Fruit fly (Drosophila melanogaster): ENCODE measurements around the gene Snmp1.

The Snmp1 gene

DNA sequence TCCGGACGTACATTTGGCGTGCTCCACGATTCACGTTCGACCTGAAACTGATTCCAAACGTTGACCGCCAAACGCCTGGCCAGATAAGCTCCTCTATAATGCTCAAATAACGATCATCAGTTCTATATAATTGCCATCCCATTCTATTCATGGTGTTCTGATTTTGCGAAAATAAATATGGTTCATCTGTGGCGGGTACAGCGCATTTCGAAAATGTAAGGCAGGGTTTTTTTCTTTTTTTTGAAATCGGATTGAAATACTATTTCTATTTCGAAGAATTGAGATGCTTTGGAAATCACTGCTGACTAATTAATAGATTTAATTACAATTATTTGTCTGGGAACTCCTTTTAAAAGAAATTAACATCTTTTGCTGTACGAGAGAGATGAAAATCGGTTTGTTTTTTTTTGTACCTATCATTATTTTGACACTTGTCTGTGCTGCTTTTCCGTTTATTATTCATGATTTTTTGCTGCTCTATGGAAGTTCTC, 6.9 kb downstream of the Snmp1 start, which contains the start of gene cDIP:
Gene cDIP (minus strand): TSS at position 51 of the 491 bp plus-strand sequence.
- TF ChIP-seq brk (GFP tag; optimal IDR thresholded peaks at IDR 0.05) (no peak), dl (GFP tag; optimal IDR thresholded peaks at IDR 0.05; ENCODE audit: insufficient read depth in 1 of 2, partially characterized antibody in 2 of 2) (no peak), CG9705 (GFP tag; optimal IDR thresholded peaks at IDR 0.05) (no peak), dmrt93B (GFP tag; optimal IDR thresholded peaks at IDR 0.05) (no peak), Hr83 (GFP tag; optimal IDR thresholded peaks at IDR 0.05; ENCODE audit: poor library complexity, severe bottlenecking) (no peak), Hnf4 (GFP tag; optimal IDR thresholded peaks at IDR 0.05) (no peak), foxo (GFP tag; optimal IDR thresholded peaks at IDR 0.05) (no peak), lola (GFP tag; optimal IDR thresholded peaks at IDR 0.05) (no peak), Rel (GFP tag; optimal IDR thresholded peaks at IDR 0.05) (no peak), Rel (tag; optimal IDR thresholded peaks at IDR 0.05) (no peak)

DNA sequence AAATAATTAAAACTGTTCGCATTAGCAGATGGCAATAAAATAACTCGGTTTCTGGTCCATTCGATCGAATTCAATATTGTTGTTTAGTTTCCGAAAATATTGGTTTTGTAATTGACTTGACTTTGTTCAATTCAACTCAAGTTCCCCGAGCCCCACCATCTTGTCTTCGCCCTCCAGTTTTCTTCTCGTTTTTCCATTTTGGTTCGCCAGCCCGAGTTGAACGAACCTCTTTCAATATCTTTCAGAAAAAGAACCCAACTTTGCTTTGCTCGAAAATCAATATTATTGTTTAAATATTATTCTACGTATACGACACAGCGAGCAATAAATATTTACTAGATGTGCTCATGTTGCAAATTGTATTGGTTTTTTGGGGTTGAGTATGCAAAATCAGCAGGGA, 9.4 kb downstream of the Snmp1 start:
- no peak for TF ChIP-seq Sp1 (GFP tag; optimal IDR thresholded peaks at IDR 0.05)
- TF ChIP-seq br (GFP tag; optimal IDR thresholded peaks at IDR 0.05): no peak
- TF ChIP-seq Hnf4 (GFP tag; optimal IDR thresholded peaks at IDR 0.05): no peak
- TF ChIP-seq brk (GFP tag; optimal IDR thresholded peaks at IDR 0.05): no peak
- TF ChIP-seq GATAd (GFP tag; optimal IDR thresholded peaks at IDR 0.05): no peak
- TF ChIP-seq CG32264 (GFP tag; optimal IDR thresholded peaks at IDR 0.05): no peak
- no peak for TF ChIP-seq dl (GFP tag; optimal IDR thresholded peaks at IDR 0.05; ENCODE audit: insufficient read depth in 1 of 2, partially characterized antibody in 2 of 2)
- TF ChIP-seq Hr78 (GFP tag; optimal IDR thresholded peaks at IDR 0.05): no peak
- no peak for TF ChIP-seq usp (GFP tag; optimal IDR thresholded peaks at IDR 0.05)
- no peak for TF ChIP-seq tai (GFP tag; optimal IDR thresholded peaks at IDR 0.05)
- no peak for TF ChIP-seq dsf (GFP tag; optimal IDR thresholded peaks at IDR 0.05; ENCODE audit: borderline replicate concordance)
- TF ChIP-seq sage (GFP tag; optimal IDR thresholded peaks at IDR 0.05): no peak
- no peak for TF ChIP-seq Vsx2 (GFP tag; optimal IDR thresholded peaks at IDR 0.05; ENCODE audit: partially characterized antibody)
- TF ChIP-seq Myc (optimal IDR thresholded peaks at IDR 0.05): no peak
- no peak for TF ChIP-seq Rel (GFP tag; optimal IDR thresholded peaks at IDR 0.05)
- no peak for TF ChIP-seq Rel (tag; optimal IDR thresholded peaks at IDR 0.05)
- TF ChIP-seq CG9705 (GFP tag; optimal IDR thresholded peaks at IDR 0.05): no peak
- TF ChIP-seq psq (GFP tag; optimal IDR thresholded peaks at IDR 0.05): no peak

DNA sequence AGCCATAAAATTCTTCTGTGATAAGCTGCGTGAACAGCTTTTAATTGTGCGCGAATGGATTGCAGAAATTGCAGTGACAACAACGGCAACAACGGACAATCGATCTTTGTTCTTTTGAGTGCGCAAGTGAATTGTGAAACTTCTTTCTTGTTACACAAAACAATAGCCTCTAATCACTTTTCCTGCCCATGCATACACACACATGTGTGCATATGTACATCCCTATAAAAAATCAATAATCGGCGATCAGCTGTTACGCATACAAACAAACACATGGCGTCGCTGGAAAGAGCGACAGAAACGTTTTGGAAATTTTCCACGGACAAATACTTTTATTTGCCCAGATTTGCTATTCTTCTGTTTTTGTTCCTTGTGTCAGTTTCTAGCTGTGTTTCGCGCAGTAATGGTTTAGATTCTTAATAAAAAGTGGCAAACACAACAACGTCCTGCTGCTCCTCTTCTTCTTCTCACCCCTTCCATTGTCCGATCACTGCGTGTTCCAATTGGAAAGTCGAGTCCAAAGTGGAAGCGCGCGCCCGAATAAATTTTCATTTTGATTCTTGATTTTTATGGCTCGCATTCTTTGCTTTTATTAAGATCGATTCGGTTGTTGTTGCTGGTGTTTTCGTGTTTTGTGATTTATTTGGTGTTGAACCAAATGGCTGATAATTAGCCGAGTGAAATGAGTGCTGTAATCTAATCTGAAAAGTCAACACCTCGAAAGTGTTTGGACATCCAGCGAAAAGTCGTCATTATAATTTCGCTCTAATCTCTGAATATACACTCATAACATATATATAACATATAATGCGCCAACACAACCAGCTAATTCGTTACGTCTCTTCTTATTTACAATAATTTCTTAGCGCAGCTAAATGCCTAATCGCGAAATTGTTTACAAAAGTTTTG, 11.2 kb downstream of the Snmp1 start:
- TF ChIP-seq CrebA (GFP tag; optimal IDR thresholded peaks at IDR 0.05; ENCODE audit: borderline replicate concordance): peak; percentile 44
- no peak for TF ChIP-seq jim (GFP tag; optimal IDR thresholded peaks at IDR 0.05)
- peak; percentile 8 for TF ChIP-seq sage (GFP tag; optimal IDR thresholded peaks at IDR 0.05)
- peak; percentile 16 for TF ChIP-seq Hr83 (GFP tag; optimal IDR thresholded peaks at IDR 0.05; ENCODE audit: poor library complexity, severe bottlenecking)
- TF ChIP-seq Myc (optimal IDR thresholded peaks at IDR 0.05): no peak
- peak; percentile 16 for TF ChIP-seq Sp1 (GFP tag; optimal IDR thresholded peaks at IDR 0.05)
- TF ChIP-seq Vsx2 (GFP tag; optimal IDR thresholded peaks at IDR 0.05; ENCODE audit: partially characterized antibody): peak; percentile 59
- no peak for TF ChIP-seq dsf (GFP tag; optimal IDR thresholded peaks at IDR 0.05; ENCODE audit: borderline replicate concordance)

DNA sequence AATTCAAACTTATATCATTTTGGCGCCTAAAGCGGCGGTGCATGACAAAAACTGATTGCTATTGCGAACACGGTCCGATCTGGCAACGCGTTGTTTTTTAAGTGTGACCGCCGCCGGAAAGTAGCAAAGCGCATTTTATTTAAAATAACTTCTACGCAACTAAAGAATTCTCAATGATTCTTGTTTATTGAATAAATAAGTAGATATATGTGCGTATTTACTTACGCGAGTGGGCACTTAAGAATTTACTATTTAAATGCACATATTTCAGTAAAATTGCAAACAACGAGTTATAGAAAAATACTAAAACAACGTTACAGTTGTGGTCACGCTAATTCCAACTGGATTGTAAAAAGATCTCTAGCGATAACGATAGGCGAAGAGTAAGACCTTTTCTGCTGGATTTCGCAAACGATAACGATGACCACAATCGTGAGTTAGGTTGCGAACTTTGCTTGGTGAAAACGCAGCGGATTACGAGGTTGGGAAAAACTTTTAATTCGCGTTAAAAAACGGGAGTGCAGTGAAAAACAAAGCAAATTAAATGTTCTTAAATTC, 12.0 kb downstream of the Snmp1 start:
- no peak for TF ChIP-seq fru (GFP tag; optimal IDR thresholded peaks at IDR 0.05)
- TF ChIP-seq tai (GFP tag; optimal IDR thresholded peaks at IDR 0.05): no peak
- TF ChIP-seq dl (GFP tag; optimal IDR thresholded peaks at IDR 0.05; ENCODE audit: insufficient read depth in 1 of 2, partially characterized antibody in 2 of 2): peak in 1 of 2 experiments; percentile 5
- no peak for TF ChIP-seq br (GFP tag; optimal IDR thresholded peaks at IDR 0.05)
- TF ChIP-seq Hnf4 (GFP tag; optimal IDR thresholded peaks at IDR 0.05): peak; percentile 16
- no peak for TF ChIP-seq Rel (GFP tag; optimal IDR thresholded peaks at IDR 0.05)
- peak; percentile 29 for TF ChIP-seq Rel (tag; optimal IDR thresholded peaks at IDR 0.05)
- TF ChIP-seq dsf (GFP tag; optimal IDR thresholded peaks at IDR 0.05; ENCODE audit: borderline replicate concordance): no peak
- peak; percentile 13 for TF ChIP-seq h (GFP tag; optimal IDR thresholded peaks at IDR 0.05)
- TF ChIP-seq sage (GFP tag; optimal IDR thresholded peaks at IDR 0.05): no peak
- no peak for TF ChIP-seq woc (GFP tag; optimal IDR thresholded peaks at IDR 0.05)
- TF ChIP-seq Hr83 (GFP tag; optimal IDR thresholded peaks at IDR 0.05; ENCODE audit: poor library complexity, severe bottlenecking): no peak
- no peak for TF ChIP-seq ey (GFP tag; optimal IDR thresholded peaks at IDR 0.05)
- TF ChIP-seq Dif (GFP tag; optimal IDR thresholded peaks at IDR 0.05; ENCODE audit: partially characterized antibody): peak; percentile 83
- no peak for TF ChIP-seq HLH106 (tag; optimal IDR thresholded peaks at IDR 0.05)
